Fruit fly (Drosophila melanogaster) whole organism, embryonic: ENCODE data around the gene CG15536.
A peak's percentile ranks its signal among the peaks of the same experiment; 100 is the strongest.

Experiments
- ATbp ChIP-seq: fragments of 200-800 bp; sonication (Bioruptor generic); optimal IDR thresholded peaks from 2 replicates; lab custom pipeline; 2017; ENCODE audit warnings: missing biosample characterization, mild to moderate bottlenecking, missing genetic modification characterization, missing genetic modification reagents
- Ada2b ChIP-seq: fragments of 200-800 bp; sonication (Bioruptor generic); IDR thresholded peaks from 2 replicates; pipeline ENCODE4 v1.3.6; 2022; ENCODE audit warnings: missing biosample characterization, missing genetic modification characterization
- Asciz ChIP-seq: fragments of 200-800 bp; sonication (Bioruptor generic); optimal IDR thresholded peaks from 2 replicates; lab custom pipeline; 2017; ENCODE audit warnings: missing biosample characterization, mild to moderate bottlenecking, missing genetic modification characterization, missing genetic modification reagents
- Atf3 ChIP-seq: fragments of 200-800 bp; sonication (Bioruptor generic); optimal IDR thresholded peaks from 3 replicates; lab custom pipeline; 2016; ENCODE audit warnings: missing biosample characterization, missing genetic modification characterization
- CG15479 ChIP-seq: fragments of 200-800 bp; sonication (Bioruptor generic); optimal IDR thresholded peaks from 3 replicates; lab custom pipeline; 2019; ENCODE audit warnings: missing biosample characterization, mild to moderate bottlenecking, missing genetic modification characterization, moderate library complexity
- CG16863 ChIP-seq: fragments of 200-800 bp; sonication (Bioruptor generic); optimal IDR thresholded peaks from 3 replicates; lab custom pipeline; 2016; ENCODE audit warnings: missing biosample characterization, missing genetic modification characterization
- CG18476 ChIP-seq: fragments of 200-800 bp; sonication (Bioruptor generic); optimal IDR thresholded peaks from 2 replicates; lab custom pipeline; 2016; ENCODE audit warnings: missing biosample characterization, mild to moderate bottlenecking, missing genetic modification characterization
- CG2199 ChIP-seq: fragments of 200-800 bp; sonication (Bioruptor generic); IDR thresholded peaks from 3 replicates; pipeline ENCODE4 v1.3.6; 2022; ENCODE audit warnings: missing biosample characterization, missing genetic modification characterization
- CG3407 ChIP-seq: fragments of 200-800 bp; sonication (Bioruptor generic); optimal IDR thresholded peaks from 2 replicates; lab custom pipeline; 2018; ENCODE audit warnings: missing biosample characterization, mild to moderate bottlenecking, missing genetic modification characterization
- CG34224 ChIP-seq: fragments of 200-800 bp; sonication (Bioruptor generic); IDR thresholded peaks from 3 replicates; pipeline ENCODE4 v1.3.6; 2022; ENCODE audit warnings: missing biosample characterization, missing genetic modification characterization; ENCODE audit not compliant: partially characterized antibody
- CG34376 ChIP-seq: fragments of 200-800 bp; sonication (Bioruptor generic); optimal IDR thresholded peaks from 2 replicates; lab custom pipeline; 2018; ENCODE audit warnings: missing biosample characterization, mild to moderate bottlenecking, missing genetic modification characterization
- CG4424 ChIP-seq: fragments of 200-800 bp; sonication (Bioruptor generic); optimal IDR thresholded peaks from 3 replicates; lab custom pipeline; 2016; ENCODE audit warnings: missing biosample characterization, missing genetic modification characterization
- CG7987 ChIP-seq: fragments of 200-800 bp; sonication (Bioruptor generic); optimal IDR thresholded peaks from 2 replicates; lab custom pipeline; 2018; ENCODE audit warnings: missing biosample characterization, mild to moderate bottlenecking, missing genetic modification characterization, moderate library complexity
- CG9817 ChIP-seq: fragments of 200-800 bp; sonication (Bioruptor generic); optimal IDR thresholded peaks from 2 replicates; lab custom pipeline; 2018; ENCODE audit warnings: missing biosample characterization, mild to moderate bottlenecking, missing genetic modification characterization, moderate library complexity
- CrebB ChIP-seq: fragments of 200-800 bp; sonication (Bioruptor generic); optimal IDR thresholded peaks from 3 replicates; lab custom pipeline; 2018; ENCODE audit warnings: missing biosample characterization, mild to moderate bottlenecking, missing genetic modification characterization
- ERR ChIP-seq: fragments of 200-800 bp; sonication (Bioruptor generic); optimal IDR thresholded peaks from 2 replicates; lab custom pipeline; 2016; ENCODE audit warnings: missing biosample characterization, missing genetic modification characterization
- GATAe ChIP-seq: fragments of 200-800 bp; sonication (Bioruptor generic); conservative IDR thresholded peaks from 2 replicates; pipeline ENCODE4 v1.3.6; 2022; ENCODE audit warnings: missing biosample characterization, missing genetic modification characterization
- HHEX ChIP-seq: fragments of 200-800 bp; sonication (Bioruptor generic); optimal IDR thresholded peaks from 3 replicates; lab custom pipeline; 2017; ENCODE audit warnings: missing biosample characterization, mild to moderate bottlenecking, missing genetic modification characterization, missing genetic modification reagents
- HLH4C ChIP-seq: fragments of 200-800 bp; sonication (Bioruptor generic); IDR thresholded peaks from 3 replicates; pipeline ENCODE4 v1.3.6; 2022; ENCODE audit warnings: missing biosample characterization, missing genetic modification characterization; ENCODE audit not compliant: partially characterized antibody
- Hsf ChIP-seq: fragments of 200-800 bp; sonication (Bioruptor generic); optimal IDR thresholded peaks from 3 replicates; lab custom pipeline; 2016; ENCODE audit warnings: missing biosample characterization, missing genetic modification characterization
- MTF-1 ChIP-seq: fragments of 200-800 bp; sonication (Bioruptor generic); optimal IDR thresholded peaks from 2 replicates; lab custom pipeline; 2018; ENCODE audit warnings: missing biosample characterization, mild to moderate bottlenecking, missing genetic modification characterization, borderline replicate concordance
- Max ChIP-seq: fragments of 200-800 bp; sonication (Bioruptor generic); optimal IDR thresholded peaks from 2 replicates; lab custom pipeline; 2016; ENCODE audit warnings: missing biosample characterization, mild to moderate bottlenecking, missing genetic modification characterization
- Med ChIP-seq: fragments of 200-800 bp; sonication (Bioruptor generic); peaks from one replicate; lab custom pipeline; 2016; ENCODE audit warnings: missing biosample characterization, missing genetic modification characterization, mild to moderate bottlenecking, inconsistent platforms, moderate library complexity
- NK7.1 ChIP-seq: fragments of 200-800 bp; sonication (Bioruptor generic); optimal IDR thresholded peaks from 3 replicates; lab custom pipeline; 2016; ENCODE audit warnings: missing biosample characterization, missing genetic modification characterization
- Ptx1 ChIP-seq: fragments of 200-800 bp; sonication (Bioruptor generic); IDR thresholded peaks from 2 replicates; pipeline ENCODE4 v1.3.6; 2022; ENCODE audit warnings: missing biosample characterization, missing genetic modification characterization
- ac ChIP-seq: fragments of 200-800 bp; sonication (Bioruptor generic); optimal IDR thresholded peaks from 3 replicates; lab custom pipeline; 2017; ENCODE audit warnings: missing biosample characterization, mild to moderate bottlenecking, missing genetic modification characterization
- az2 ChIP-seq: fragments of 200-800 bp; sonication (Bioruptor generic); optimal IDR thresholded peaks from 3 replicates; lab custom pipeline; 2016; ENCODE audit warnings: missing biosample characterization, missing genetic modification characterization
- bowl ChIP-seq: fragments of 200-800 bp; sonication (Bioruptor generic); IDR thresholded peaks from 2 replicates; pipeline ENCODE4 v1.3.6; 2022; ENCODE audit warnings: missing biosample characterization, missing genetic modification characterization
- cas ChIP-seq: fragments of 200-800 bp; sonication (Bioruptor generic); IDR thresholded peaks from 2 replicates; pipeline ENCODE4 v1.3.6; 2022; ENCODE audit warnings: missing biosample characterization, missing genetic modification characterization
- chinmo ChIP-seq: fragments of 200-800 bp; sonication (Bioruptor generic); IDR thresholded peaks from 4 replicates; pipeline ENCODE4 v1.3.6; 2022; ENCODE audit warnings: missing biosample characterization, missing genetic modification characterization; ENCODE audit not compliant: partially characterized antibody
- crp ChIP-seq, 2 experiments: fragments of 200-800 bp; sonication (Bioruptor generic); optimal IDR thresholded peaks; 2 replicates in 1 of 2; 3 replicates in 1 of 2; lab custom pipeline; 2017; ENCODE audit warnings: missing biosample characterization in 2 of 2, missing genetic modification characterization in 2 of 2, mild to moderate bottlenecking in 1 of 2, moderate library complexity in 1 of 2
- cwo ChIP-seq: fragments of 200-800 bp; sonication (Bioruptor generic); optimal IDR thresholded peaks from 3 replicates; lab custom pipeline; 2017; ENCODE audit warnings: missing biosample characterization, missing genetic modification characterization, mild to moderate bottlenecking, moderate library complexity, missing genetic modification reagents
- dati ChIP-seq: fragments of 200-800 bp; sonication (Bioruptor generic); IDR thresholded peaks from 2 replicates; pipeline ENCODE4 v1.3.6; 2022; ENCODE audit warnings: missing biosample characterization, missing genetic modification characterization
- exex ChIP-seq: fragments of 200-800 bp; sonication (Bioruptor generic); optimal IDR thresholded peaks from 4 replicates; lab custom pipeline; 2018; ENCODE audit warnings: missing biosample characterization, mild to moderate bottlenecking, missing genetic modification characterization, moderate library complexity
- ftz-f1 ChIP-seq: fragments of 200-800 bp; sonication (Bioruptor generic); optimal IDR thresholded peaks from 2 replicates; lab custom pipeline; 2016; ENCODE audit warnings: missing biosample characterization, missing genetic modification characterization
- grn ChIP-seq: fragments of 200-800 bp; sonication (Bioruptor generic); optimal IDR thresholded peaks from 3 replicates; lab custom pipeline; 2017; ENCODE audit warnings: missing biosample characterization, missing genetic modification characterization
- gsb-n ChIP-seq: fragments of 200-800 bp; sonication (Bioruptor generic); optimal IDR thresholded peaks from 3 replicates; lab custom pipeline; 2018; ENCODE audit warnings: missing biosample characterization, mild to moderate bottlenecking, missing genetic modification characterization
- hth ChIP-seq: fragments of >200 bp; optimal IDR thresholded peaks from 2 replicates; lab custom pipeline; 2017; ENCODE audit warnings: inconsistent platforms
- mirr ChIP-seq: fragments of 200-800 bp; sonication (Bioruptor generic); optimal IDR thresholded peaks from 3 replicates; lab custom pipeline; 2018; ENCODE audit warnings: missing biosample characterization, mild to moderate bottlenecking, missing genetic modification characterization
- pnt ChIP-seq: fragments of 200-800 bp; sonication (Bioruptor generic); optimal IDR thresholded peaks from 3 replicates; lab custom pipeline; 2016; ENCODE audit warnings: missing biosample characterization, missing genetic modification characterization
- prd ChIP-seq, 3 experiments: fragments of >200 bp in 2 of 3; fragments of 200-800 bp in 1 of 3; sonication (Bioruptor generic) in 1 of 3; optimal IDR thresholded peaks in 2 of 3; IDR thresholded peaks in 1 of 3; 2 replicates in 2 of 3; 3 replicates in 1 of 3; pipeline versions ENCODE4 v1.3.6 to Lab custom; 2017 to 2022; ENCODE audit warnings: missing biosample characterization in 1 of 3, missing genetic modification characterization in 1 of 3
- run ChIP-seq: fragments of 200-800 bp; sonication (Bioruptor generic); optimal IDR thresholded peaks from 3 replicates; lab custom pipeline; 2018; ENCODE audit warnings: missing biosample characterization, mild to moderate bottlenecking, missing genetic modification characterization
- sens ChIP-seq: fragments of 200-800 bp; sonication (Bioruptor generic); peaks from one replicate; lab custom pipeline; 2016; ENCODE audit warnings: missing biosample characterization, missing genetic modification characterization
- sens-2 ChIP-seq: fragments of 200-800 bp; sonication (Bioruptor generic); IDR thresholded peaks from 2 replicates; pipeline ENCODE4 v1.3.6; 2022; ENCODE audit warnings: missing biosample characterization, missing genetic modification characterization
- sima ChIP-seq: fragments of 200-800 bp; sonication (Bioruptor generic); optimal IDR thresholded peaks from 2 replicates; lab custom pipeline; 2016; ENCODE audit warnings: missing biosample characterization, missing genetic modification characterization
- sug ChIP-seq: fragments of 200-800 bp; optimal IDR thresholded peaks from 2 replicates; lab custom pipeline; 2019; ENCODE audit warnings: missing biosample characterization, mild to moderate bottlenecking, missing genetic modification characterization, moderate library complexity
- tgo ChIP-seq: fragments of 200-800 bp; sonication (Bioruptor generic); IDR thresholded peaks from 3 replicates; pipeline ENCODE4 v1.3.6; 2022; ENCODE audit warnings: missing biosample characterization, missing genetic modification characterization
- wor ChIP-seq: fragments of 200-800 bp; sonication (Bioruptor generic); IDR thresholded peaks from 2 replicates; pipeline ENCODE4 v1.3.6; 2022; ENCODE audit warnings: missing biosample characterization, missing genetic modification characterization
- yki ChIP-seq: fragments of >200 bp; optimal IDR thresholded peaks from 3 replicates; lab custom pipeline; 2018

The CG15536 gene

dm6 chr3R:30450224-30450623 is 25.3 kb upstream of the CG15536 start (continued):
- TF ChIP-seq yki (lab: Kevin White, UChicago) (peak; percentile 57), CG15479 (GFP tag; lab: Kevin White, UChicago) (no peak), Max (peak; percentile 72), Ptx1 (peak; percentile 29; the same call in 1 of the 2 replicates)

- TF ChIP-seq MTF-1 (GFP tag; lab: Kevin White, UChicago): no peak
- TF ChIP-seq CG9817 (tag; lab: Kevin White, UChicago): no peak
- TF ChIP-seq grn: peak; percentile 29
- TF ChIP-seq HHEX (GFP tag; lab: Kevin White, UChicago): no peak
- TF ChIP-seq prd (optimal IDR thresholded peaks at IDR 0.05; lab: Kevin White, UChicago): no peak
- TF ChIP-seq prd (GFP tag; IDR thresholded peaks at IDR 0.05; lab: Robert Waterston, UW): no peak
- peak; percentile 83 for TF ChIP-seq sens-2 (GFP tag; lab: Robert Waterston, UW)
- no peak for TF ChIP-seq Atf3 (GFP tag; lab: Kevin White, UChicago)
- peak; percentile 92 for TF ChIP-seq sug
- no peak for TF ChIP-seq CrebB
- peak; percentile 61; the same call in 2 of the 4 replicates for TF ChIP-seq chinmo
- TF ChIP-seq HLH4C (GFP tag; lab: Robert Waterston, UW): peak; percentile 8; the same call in 2 of the 3 replicates
- no peak for TF ChIP-seq cas (GFP tag; lab: Robert Waterston, UW)
- TF ChIP-seq CG3407 (GFP tag; lab: Kevin White, UChicago): no peak
- TF ChIP-seq NK7.1 (GFP tag; lab: Kevin White, UChicago): no peak
- peak; percentile 48 for TF ChIP-seq ERR (GFP tag; lab: Kevin White, UChicago)
- no peak for TF ChIP-seq tgo
- peak; percentile 78 for TF ChIP-seq mirr (GFP tag; lab: Kevin White, UChicago)
- peak; percentile 60 for TF ChIP-seq Med (GFP tag; lab: Kevin White, UChicago)
- no peak for TF ChIP-seq Asciz
- TF ChIP-seq CG7987 (GFP tag; lab: Kevin White, UChicago): peak; percentile 98
- peak; percentile 8 for TF ChIP-seq cwo
- TF ChIP-seq CG18476 (GFP tag; lab: Kevin White, UChicago): no peak
- TF ChIP-seq gsb-n (tag; lab: Kevin White, UChicago): no peak
- no peak for TF ChIP-seq ATbp
- no peak for TF ChIP-seq CG34224
- TF ChIP-seq CG4424 (GFP tag; lab: Kevin White, UChicago): no peak
- no peak for TF ChIP-seq ac (GFP tag; lab: Kevin White, UChicago)
- TF ChIP-seq CG2199 (GFP tag; lab: Robert Waterston, UW): no peak
- TF ChIP-seq CG15479 (GFP tag; lab: Kevin White, UChicago): no peak
- peak; percentile 54; the same call in 1 of the 2 replicates for TF ChIP-seq GATAe
- no peak for TF ChIP-seq hth
- TF ChIP-seq sens: peak; percentile 66
- TF ChIP-seq CG16863 (GFP tag; lab: Kevin White, UChicago): no peak
- TF ChIP-seq exex (tag; lab: Kevin White, UChicago): peak; percentile 94
- TF ChIP-seq dati (GFP tag; lab: Robert Waterston, UW): no peak
- peak; percentile 26 for TF ChIP-seq CG34376 (GFP tag; lab: Kevin White, UChicago)
- no peak for TF ChIP-seq bowl
- no peak for TF ChIP-seq Ada2b (GFP tag; lab: Robert Waterston, UW)
- no peak for TF ChIP-seq Hsf (GFP tag; lab: Kevin White, UChicago)
- no peak for TF ChIP-seq az2 (GFP tag; lab: Kevin White, UChicago)
- peak; percentile 48 for TF ChIP-seq ftz-f1 (GFP tag; lab: Kevin White, UChicago)
- TF ChIP-seq sima (GFP tag; lab: Kevin White, UChicago): no peak
- TF ChIP-seq pnt (GFP tag; lab: Kevin White, UChicago): no peak
- TF ChIP-seq run (tag; lab: Kevin White, UChicago): peak; percentile 70
- no peak for TF ChIP-seq wor (GFP tag; lab: Robert Waterston, UW)
- no peak for TF ChIP-seq crp (GFP tag; optimal IDR thresholded peaks at IDR 0.05; lab: Kevin White, UChicago)
Measured at dm6 chr3R:30449446-30449845, 24.5 kb upstream of the CG15536 start.
